Fruit fly (Drosophila melanogaster): ENCODE results near the gene obst-I.
A peak's percentile ranks its signal among the peaks of the same experiment; 100 is the strongest.

Gene obst-I

dm6 chr3L:2257412-2257862 lies 10.2 kb upstream of the obst-I start, which contains the start of the genes CG1275 and Elp5 (continued):
- TF ChIP-seq CG14860 (GFP tag; IDR thresholded peaks at IDR 0.05; ENCODE audit: partially characterized antibody) (no peak), tll (GFP tag; optimal IDR thresholded peaks at IDR 0.05) (peak in 1 of 2 experiments; percentile 31), CG17612 (GFP tag; IDR thresholded peaks at IDR 0.05) (peak; percentile 99), p53 (GFP tag; optimal IDR thresholded peaks at IDR 0.05) (peak; percentile 87), grn (GFP tag; optimal IDR thresholded peaks at IDR 0.05) (peak; percentile 77), Ssrp (tag; optimal IDR thresholded peaks at IDR 0.05) (peak; percentile 98), CG13624 (GFP tag; optimal IDR thresholded peaks at IDR 0.05) (peak; percentile 97), lbe (GFP tag; optimal IDR thresholded peaks at IDR 0.05) (peak; percentile 98), Adf1 (GFP tag; IDR thresholded peaks at IDR 0.05) (peak; percentile 90), luna (GFP tag; optimal IDR thresholded peaks at IDR 0.05) (peak; percentile 88), pita (GFP tag; optimal IDR thresholded peaks at IDR 0.05) (no peak), CG14710 (tag; optimal IDR thresholded peaks at IDR 0.05) (peak; percentile 95), Hmr (GFP tag; optimal IDR thresholded peaks at IDR 0.05) (peak; percentile 98), gfzf (GFP tag; optimal IDR thresholded peaks at IDR 0.05) (peak; percentile 74), zfh2 (GFP tag; optimal IDR thresholded peaks at IDR 0.05) (peak; percentile 98), CG18599 (GFP tag; optimal IDR thresholded peaks at IDR 0.05) (peak; percentile 97), CG12769 (tag; optimal IDR thresholded peaks at IDR 0.05) (peak; percentile 98), Hr3 (GFP tag; optimal IDR thresholded peaks at IDR 0.05) (peak; percentile 97), dan (GFP tag; IDR thresholded peaks at IDR 0.05) (peak; percentile 92), Ravus (GFP tag; IDR thresholded peaks at IDR 0.05) (peak; percentile 98), eve (GFP tag; optimal IDR thresholded peaks at IDR 0.05) (no peak), CG10366 (GFP tag; IDR thresholded peaks at IDR 0.05) (peak; percentile 100), usp (GFP tag; optimal IDR thresholded peaks at IDR 0.05) (no peak), CG14441 (GFP tag; IDR thresholded peaks at IDR 0.05) (peak; percentile 100), Dip3 (GFP tag; optimal IDR thresholded peaks at IDR 0.05) (peak; percentile 97), gcm (GFP tag; optimal IDR thresholded peaks at IDR 0.05) (peak; percentile 97), Dad (GFP tag; optimal IDR thresholded peaks at IDR 0.05) (peak; percentile 94), az2 (GFP tag; optimal IDR thresholded peaks at IDR 0.05) (peak; percentile 98), dysf (GFP tag; IDR thresholded peaks at IDR 0.05) (peak; percentile 100), CG1603 (tag; optimal IDR thresholded peaks at IDR 0.05) (peak; percentile 98), HLH4C (GFP tag; IDR thresholded peaks at IDR 0.05; ENCODE audit: partially characterized antibody) (0 out of 3 replicates have a peak, but pooled peaks have one; percentile 27), CG13296 (GFP tag; optimal IDR thresholded peaks at IDR 0.05) (peak; percentile 98), H15 (GFP tag; IDR thresholded peaks at IDR 0.05) (peak; percentile 99), E2f2 (GFP tag; IDR thresholded peaks at IDR 0.05) (peak; percentile 93), scrt (GFP tag; optimal IDR thresholded peaks at IDR 0.05) (peak; percentile 84), croc (GFP tag; conservative IDR thresholded peaks at IDR 0.05) (peak; percentile 99), chinmo (GFP tag; IDR thresholded peaks at IDR 0.05; ENCODE audit: partially characterized antibody) (no peak), lola (GFP tag; optimal IDR thresholded peaks at IDR 0.05) (peak in 1 of 3 experiments; percentile 96), NfI (GFP tag; optimal IDR thresholded peaks at IDR 0.05) (peak; percentile 99), CG6765 (GFP tag; optimal IDR thresholded peaks at IDR 0.05) (peak; percentile 94), NC2β (GFP tag; optimal IDR thresholded peaks at IDR 0.05) (peak; percentile 94), wor (GFP tag; IDR thresholded peaks at IDR 0.05) (peak; percentile 98), sug (tag; optimal IDR thresholded peaks at IDR 0.05) (peak; percentile 96), Jarid2 (GFP tag; optimal IDR thresholded peaks at IDR 0.05) (peak; percentile 84), CG13894 (tag; optimal IDR thresholded peaks at IDR 0.05) (peak; percentile 97), PHDP (tag; optimal IDR thresholded peaks at IDR 0.05) (peak; percentile 98), salm (tag; optimal IDR thresholded peaks at IDR 0.05) (peak; percentile 97), CG10979 (tag; optimal IDR thresholded peaks at IDR 0.05) (peak; percentile 94), CG31388 (GFP tag; optimal IDR thresholded peaks at IDR 0.05) (peak; percentile 88), CG2120 (GFP tag; optimal IDR thresholded peaks at IDR 0.05) (peak; percentile 99)

Data from whole organism, embryonic.